Worm (Caenorhabditis elegans) whole organism, late embryonic: ENCODE results near the gene raga-1.

Source experiments
- C08G9.2 ChIP-seq: sonication (generic microtip); optimal IDR thresholded peaks from 2 replicates; lab custom pipeline; 2016; ENCODE audit warnings: mild to moderate bottlenecking, missing genetic modification characterization, moderate library complexity, missing compliant biosample characterization
- F13H6.1 ChIP-seq: sonication (generic microtip); optimal IDR thresholded peaks from 2 replicates; lab custom pipeline; 2016; ENCODE audit warnings: missing genetic modification characterization, missing compliant biosample characterization
- T23F11.4 ChIP-seq: fragments of 200-800 bp; sonication (Bioruptor generic); optimal IDR thresholded peaks from 2 replicates; lab custom pipeline; 2018; ENCODE audit warnings: mild to moderate bottlenecking, missing genetic modification characterization, missing compliant biosample characterization
- ama-1 ChIP-seq: fragments of 150-350 bp; optimal IDR thresholded peaks from 2 replicates; lab custom pipeline; 2014
- ceh-14 ChIP-seq: sonication (generic microtip); optimal IDR thresholded peaks from 2 replicates; lab custom pipeline; 2016; ENCODE audit warnings: missing genotype, missing genetic modification characterization, missing compliant biosample characterization
- ceh-19 ChIP-seq: fragments of 200-800 bp; sonication (Bioruptor generic); optimal IDR thresholded peaks from 2 replicates; lab custom pipeline; 2018; ENCODE audit warnings: mild to moderate bottlenecking, missing genetic modification characterization, missing compliant biosample characterization
- ceh-2 ChIP-seq: sonication (generic microtip); optimal IDR thresholded peaks from 2 replicates; lab custom pipeline; 2016; ENCODE audit warnings: missing genotype, missing genetic modification characterization, missing compliant biosample characterization
- ceh-24 ChIP-seq: sonication (generic microtip); optimal IDR thresholded peaks from 2 replicates; lab custom pipeline; 2016; ENCODE audit warnings: mild to moderate bottlenecking, missing genetic modification characterization, missing compliant biosample characterization
- ceh-31 ChIP-seq: sonication (generic microtip); optimal IDR thresholded peaks from 2 replicates; lab custom pipeline; 2016; ENCODE audit warnings: missing genetic modification characterization, missing compliant biosample characterization
- ceh-48 ChIP-seq: sonication (generic microtip); optimal IDR thresholded peaks from 2 replicates; lab custom pipeline; 2016; ENCODE audit warnings: missing genetic modification characterization, inconsistent platforms, missing compliant biosample characterization
- ceh-6 ChIP-seq: fragments of 200-800 bp; sonication (Bioruptor generic); optimal IDR thresholded peaks from 2 replicates; lab custom pipeline; 2018; ENCODE audit warnings: mild to moderate bottlenecking, missing genetic modification characterization, missing compliant biosample characterization
- ceh-9 ChIP-seq: sonication (generic microtip); optimal IDR thresholded peaks from 2 replicates; lab custom pipeline; 2016; ENCODE audit warnings: mild to moderate bottlenecking, missing genetic modification characterization, inconsistent platforms, missing compliant biosample characterization
- che-1 ChIP-seq: sonication (generic microtip); optimal IDR thresholded peaks from 2 replicates; lab custom pipeline; 2016; ENCODE audit warnings: mild to moderate bottlenecking, missing genetic modification characterization, missing compliant biosample characterization
- elt-2 ChIP-seq: sonication (generic microtip); optimal IDR thresholded peaks from 2 replicates; lab custom pipeline; 2016; ENCODE audit warnings: missing genetic modification reagents, missing genetic modification characterization, missing compliant biosample characterization
- elt-4 ChIP-seq: sonication (generic microtip); optimal IDR thresholded peaks from 2 replicates; lab custom pipeline; 2016; ENCODE audit warnings: missing genetic modification characterization, missing compliant biosample characterization
- ets-4 ChIP-seq: sonication (generic microtip); optimal IDR thresholded peaks from 2 replicates; lab custom pipeline; 2016; ENCODE audit warnings: missing genetic modification characterization, missing compliant biosample characterization
- fkh-6 ChIP-seq: sonication (generic microtip); optimal IDR thresholded peaks from 2 replicates; lab custom pipeline; 2016; ENCODE audit warnings: missing genetic modification characterization, missing compliant biosample characterization
- gmeb-2 ChIP-seq: sonication (generic microtip); optimal IDR thresholded peaks from 2 replicates; lab custom pipeline; 2016; ENCODE audit warnings: missing genetic modification characterization, inconsistent platforms, missing compliant biosample characterization
- hlh-30 ChIP-seq: sonication (generic microtip); optimal IDR thresholded peaks from 2 replicates; lab custom pipeline; 2017; ENCODE audit warnings: antibody characterized with exemption, missing genetic modification characterization, missing compliant biosample characterization; ENCODE audit not compliant: insufficient read depth
- hlh-8 ChIP-seq: sonication (generic microtip); optimal IDR thresholded peaks from 2 replicates; lab custom pipeline; 2016; ENCODE audit warnings: missing genotype, missing genetic modification characterization, missing compliant biosample characterization
- lim-6 ChIP-seq: sonication (generic microtip); optimal IDR thresholded peaks from 2 replicates; lab custom pipeline; 2016; ENCODE audit warnings: missing genetic modification characterization, missing compliant biosample characterization
- mec-3 ChIP-seq: sonication (generic microtip); optimal IDR thresholded peaks from 2 replicates; lab custom pipeline; 2016; ENCODE audit warnings: borderline replicate concordance, missing genetic modification characterization, missing compliant biosample characterization
- nfya-1 ChIP-seq: sonication (generic microtip); optimal IDR thresholded peaks from 2 replicates; lab custom pipeline; 2017; ENCODE audit warnings: missing genetic modification characterization, mild to moderate bottlenecking, missing compliant biosample characterization, antibody characterized with exemption, moderate library complexity
- nhr-11 ChIP-seq: fragments of 150-350 bp; optimal IDR thresholded peaks from 2 replicates; lab custom pipeline; 2014; ENCODE audit warnings: missing biosample characterization, missing genetic modification characterization
- npax-4 ChIP-seq: sonication (generic microtip); optimal IDR thresholded peaks from 2 replicates; lab custom pipeline; 2016; ENCODE audit warnings: missing genetic modification characterization, missing compliant biosample characterization
- odd-2 ChIP-seq: sonication (generic microtip); optimal IDR thresholded peaks from 2 replicates; lab custom pipeline; 2017; ENCODE audit warnings: antibody characterized with exemption, mild to moderate bottlenecking, missing genetic modification characterization, missing compliant biosample characterization
- pag-3 ChIP-seq: sonication (generic microtip); optimal IDR thresholded peaks from 2 replicates; lab custom pipeline; 2016; ENCODE audit warnings: missing compliant biosample characterization, missing genetic modification characterization, borderline replicate concordance
- pat-9 ChIP-seq: fragments of 200-800 bp; sonication (Bioruptor generic); optimal IDR thresholded peaks from 2 replicates; lab custom pipeline; 2018; ENCODE audit warnings: mild to moderate bottlenecking, missing genetic modification characterization, moderate library complexity, missing compliant biosample characterization
- pax-1 ChIP-seq: fragments of 150-350 bp; optimal IDR thresholded peaks from 2 replicates; lab custom pipeline; 2014; ENCODE audit warnings: missing biosample characterization, missing genetic modification characterization
- pha-2 ChIP-seq: sonication (generic microtip); optimal IDR thresholded peaks from 2 replicates; lab custom pipeline; 2017; ENCODE audit warnings: mild to moderate bottlenecking, missing genetic modification characterization, missing compliant biosample characterization
- pha-4 ChIP-seq: fragments of 150-350 bp; optimal IDR thresholded peaks from 2 replicates; lab custom pipeline; 2018; ENCODE audit warnings: missing biosample characterization, missing genetic modification reagents, missing genetic modification characterization
- pqm-1 ChIP-seq: sonication (generic microtip); optimal IDR thresholded peaks from 2 replicates; lab custom pipeline; 2016; ENCODE audit warnings: missing genetic modification characterization, missing compliant biosample characterization
- ref-2 ChIP-seq: sonication (generic microtip); optimal IDR thresholded peaks from 2 replicates; lab custom pipeline; 2016; ENCODE audit warnings: missing genetic modification characterization, missing compliant biosample characterization
- sdc-2 ChIP-seq: sonication (generic microtip); optimal IDR thresholded peaks from 2 replicates; lab custom pipeline; 2016; ENCODE audit warnings: missing genotype, missing genetic modification characterization, missing compliant biosample characterization
- sox-2 ChIP-seq: fragments of 200-800 bp; sonication (Bioruptor generic); IDR thresholded peaks from 2 replicates; pipeline ENCODE4 v1.3.6; 2022; ENCODE audit warnings: missing genetic modification reagents, missing genetic modification characterization, missing compliant biosample characterization
- sox-4 ChIP-seq: sonication (generic microtip); optimal IDR thresholded peaks from 2 replicates; lab custom pipeline; 2017; ENCODE audit warnings: mild to moderate bottlenecking, missing genetic modification characterization, inconsistent platforms, missing compliant biosample characterization
- syd-9 ChIP-seq: sonication (generic microtip); optimal IDR thresholded peaks from 2 replicates; lab custom pipeline; 2016; ENCODE audit warnings: mild to moderate bottlenecking, missing genetic modification characterization, moderate library complexity, missing compliant biosample characterization
- tbx-2 ChIP-seq: sonication (generic microtip); optimal IDR thresholded peaks from 2 replicates; lab custom pipeline; 2016; ENCODE audit warnings: missing genetic modification characterization, missing compliant biosample characterization
- ttx-3 ChIP-seq: sonication (generic microtip); optimal IDR thresholded peaks from 2 replicates; lab custom pipeline; 2016; ENCODE audit warnings: missing genetic modification reagents, missing genetic modification characterization, missing compliant biosample characterization
- unc-42 ChIP-seq: sonication (generic microtip); optimal IDR thresholded peaks from 2 replicates; lab custom pipeline; 2016; ENCODE audit warnings: missing genotype, missing genetic modification characterization, missing compliant biosample characterization
- unc-55 ChIP-seq: sonication (generic microtip); optimal IDR thresholded peaks from 2 replicates; lab custom pipeline; 2017; ENCODE audit warnings: missing biosample characterization, missing genetic modification reagents, missing genetic modification characterization
- zip-5 ChIP-seq: sonication (generic microtip); optimal IDR thresholded peaks from 2 replicates; lab custom pipeline; 2016; ENCODE audit warnings: missing genetic modification characterization, missing compliant biosample characterization

The raga-1 gene

DNA sequence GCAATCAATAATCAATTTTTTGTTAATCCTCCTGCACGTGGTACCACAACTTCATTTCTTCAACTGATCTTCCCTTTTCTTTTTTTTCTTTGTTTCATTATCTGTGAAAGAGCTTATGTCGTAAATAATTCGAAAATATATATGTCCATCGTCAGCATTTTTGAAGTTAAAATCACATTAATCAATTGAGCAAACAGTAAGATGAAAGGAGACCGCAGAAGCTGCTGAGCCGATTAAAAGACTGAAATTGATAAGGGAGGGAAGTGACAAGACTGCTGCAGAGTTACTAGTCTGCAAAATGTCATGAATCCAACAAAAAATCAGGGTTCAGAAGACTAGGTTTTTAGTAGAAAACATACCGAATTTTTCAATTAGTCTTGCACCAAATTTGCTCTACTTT is 17.4 kb upstream of the raga-1 start:
- TF ChIP-seq pha-2 = no peak

DNA sequence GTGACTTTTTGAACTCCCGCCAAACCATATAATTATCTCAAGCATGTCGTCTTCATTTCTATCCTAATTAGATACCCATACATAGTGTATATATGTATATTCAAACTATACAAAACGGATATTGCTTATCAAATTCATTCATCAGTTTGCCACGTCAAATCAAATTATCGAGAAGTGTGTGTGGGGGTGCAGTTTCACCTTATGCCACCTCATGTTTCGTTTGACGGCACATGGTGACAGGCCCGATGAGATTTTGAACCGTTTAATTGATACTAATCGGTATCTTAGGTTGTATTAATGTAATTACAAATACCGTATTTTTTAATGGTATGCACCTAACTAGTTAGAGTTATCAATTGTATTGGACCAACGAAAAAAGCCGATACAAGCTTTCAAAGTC is 16.5 kb upstream of the raga-1 start:
- TF ChIP-seq C08G9.2 (tag; lab: Kevin White, UChicago) (no peak), ceh-48 (no peak), ceh-19 (GFP tag; lab: Kevin White, UChicago) (no peak), pha-4 (tag; lab: Kevin White, UChicago) (no peak)

DNA sequence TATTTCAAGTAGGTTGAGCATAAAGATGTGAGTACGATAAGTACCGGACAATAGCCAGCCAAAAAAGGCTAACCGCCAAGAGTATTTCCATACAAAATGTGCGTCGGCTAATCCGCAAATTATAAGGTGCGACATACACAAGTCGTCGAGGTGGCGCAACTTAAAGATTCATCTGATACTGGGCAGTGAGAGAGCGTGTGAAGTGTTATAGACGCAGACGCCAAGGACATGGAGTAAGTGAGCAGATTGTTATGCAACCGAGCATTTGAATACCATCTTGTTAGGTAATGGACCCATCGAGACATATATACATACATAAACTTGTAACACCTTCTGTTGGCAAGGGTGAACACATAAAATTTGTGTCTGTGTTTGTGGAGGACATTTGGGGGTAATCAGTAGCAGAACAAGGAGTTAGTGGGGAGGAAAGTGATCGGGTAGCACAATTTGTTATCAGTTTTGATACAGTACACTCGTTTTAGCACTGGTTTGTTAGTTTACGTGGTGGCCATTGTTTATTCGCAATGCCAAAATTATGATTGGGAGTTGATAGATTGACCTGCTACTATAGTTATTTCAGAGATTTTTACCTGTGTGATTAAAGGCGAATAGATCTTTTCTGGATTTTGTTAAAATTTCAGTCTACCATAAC is 15.8 kb upstream of the raga-1 start:
- no peak for TF ChIP-seq ceh-2 (tag; lab: Kevin White, UChicago)
- no peak for TF ChIP-seq che-1
- TF ChIP-seq ceh-24 (tag; lab: Kevin White, UChicago) = no peak
- TF ChIP-seq npax-4 = no peak
- TF ChIP-seq elt-2 = peak; percentile 36
- peak; percentile 59 for TF ChIP-seq tbx-2
- no peak for TF ChIP-seq ama-1 (lab: Kevin White, UChicago)
- no peak for TF ChIP-seq zip-5

DNA sequence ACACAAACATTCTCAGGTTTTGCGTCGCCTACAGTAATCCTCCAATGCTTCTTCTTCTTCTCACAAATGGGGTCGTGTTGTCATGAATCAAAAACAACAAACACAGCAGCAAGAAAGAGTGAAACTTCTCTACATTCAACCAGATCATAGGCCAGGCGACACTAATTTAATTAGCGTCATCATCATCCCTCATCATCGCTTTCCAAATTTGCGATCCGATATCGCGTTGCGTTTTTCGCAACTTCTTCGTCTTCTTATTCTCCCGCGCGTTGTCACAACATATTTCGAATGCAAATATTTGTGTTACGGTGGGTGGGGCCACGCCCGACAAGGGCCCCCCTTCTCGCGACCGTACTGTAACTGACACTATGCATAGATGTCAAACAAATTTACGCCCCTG is 14.7 kb upstream of the raga-1 start:
- TF ChIP-seq elt-2 (no peak), syd-9 (tag; lab: Kevin White, UChicago) (no peak), ceh-19 (GFP tag; lab: Kevin White, UChicago) (no peak), sdc-2 (tag; lab: Kevin White, UChicago) (no peak), lim-6 (tag; lab: Kevin White, UChicago) (no peak), unc-42 (tag; lab: Kevin White, UChicago) (no peak), pqm-1 (tag; lab: Kevin White, UChicago) (no peak), hlh-30 (tag; lab: Kevin White, UChicago) (no peak), T23F11.4 (GFP tag; lab: Kevin White, UChicago) (no peak), ttx-3 (tag; lab: Kevin White, UChicago) (no peak), ceh-9 (tag; lab: Kevin White, UChicago) (no peak), ama-1 (lab: Kevin White, UChicago) (no peak), ceh-6 (no peak)

DNA sequence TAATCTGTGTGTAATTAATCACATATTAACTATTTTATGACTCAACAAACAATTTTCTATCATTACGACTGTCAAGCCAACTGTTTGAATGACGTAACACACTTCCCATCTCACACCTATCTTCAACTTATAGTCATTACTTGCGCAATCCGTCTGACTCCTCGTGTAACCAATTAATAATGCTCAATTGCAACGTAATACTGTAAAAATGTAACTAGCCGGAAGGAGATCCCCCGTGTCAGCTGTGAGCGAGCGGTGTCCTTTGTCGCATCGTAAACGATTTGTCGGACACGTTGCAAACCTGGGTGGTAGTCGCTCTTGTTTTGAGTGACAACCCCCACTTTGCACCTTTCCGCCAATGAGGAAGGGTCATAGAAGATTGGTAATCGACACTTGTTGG is 13.0 kb upstream of the raga-1 start:
- TF ChIP-seq mec-3 (tag; lab: Kevin White, UChicago) (no peak), tbx-2 (peak; percentile 59), unc-55 (peak; percentile 75), elt-2 (peak; percentile 20), nfya-1 (no peak), ceh-9 (tag; lab: Kevin White, UChicago) (no peak), fkh-6 (tag; lab: Kevin White, UChicago) (no peak), zip-5 (no peak), sox-4 (tag; lab: Kevin White, UChicago) (no peak)

DNA sequence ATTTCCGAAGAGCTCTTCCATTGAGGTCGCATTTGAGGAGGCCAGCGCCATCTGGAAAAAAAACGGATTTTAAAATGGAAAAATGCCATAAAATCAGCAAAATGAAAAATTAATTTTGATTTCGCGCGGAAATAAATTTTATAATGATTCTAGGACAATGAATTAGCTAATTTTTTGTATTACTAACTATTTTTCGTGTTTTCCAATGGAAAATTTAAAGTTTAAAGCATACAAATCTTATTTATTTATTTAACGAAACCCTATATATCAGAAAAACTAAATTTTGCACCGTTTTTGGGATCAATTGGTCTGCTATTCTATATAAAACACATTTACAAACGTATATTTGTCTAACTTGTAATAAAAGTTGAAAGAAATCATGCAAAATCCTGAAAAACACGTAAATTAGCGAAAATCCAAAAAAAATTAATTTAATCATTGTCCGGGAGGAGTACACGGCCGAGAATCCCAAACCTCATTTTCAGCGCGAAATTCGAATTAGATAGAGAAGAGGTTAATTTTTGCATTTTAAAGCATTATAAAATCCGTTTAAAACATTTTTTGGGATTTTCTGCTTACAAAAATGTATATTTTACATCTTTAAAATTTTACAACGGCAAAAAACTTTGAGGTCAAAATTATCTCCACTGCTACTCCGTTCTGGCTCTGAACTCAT is 10.9 kb upstream of the raga-1 start, which contains the start of gene C47G2.3:
C47G2.3 (minus strand) TSS at position 51 of the 676 bp plus-strand sequence.
- TF ChIP-seq C08G9.2 (tag; lab: Kevin White, UChicago) (peak; percentile 26), ref-2 (tag; lab: Kevin White, UChicago) (no peak), T23F11.4 (GFP tag; lab: Kevin White, UChicago) (no peak), ceh-24 (tag; lab: Kevin White, UChicago) (no peak), pag-3 (tag; lab: Kevin White, UChicago) (no peak), pha-4 (tag; lab: Kevin White, UChicago) (no peak), nfya-1 (no peak), odd-2 (tag; lab: Kevin White, UChicago) (no peak), pat-9 (tag; lab: Kevin White, UChicago) (no peak), F13H6.1 (no peak), elt-4 (tag; lab: Kevin White, UChicago) (no peak), nhr-11 (no peak), unc-55 (no peak), ceh-31 (peak; percentile 7), ceh-14 (tag; lab: Kevin White, UChicago) (no peak), ets-4 (tag; lab: Kevin White, UChicago) (no peak), pax-1 (no peak), elt-2 (peak; percentile 9), sox-2 (GFP tag; lab: Robert Waterston, UW) (no peak), gmeb-2 (tag; lab: Kevin White, UChicago) (no peak), hlh-8 (tag; lab: Kevin White, UChicago) (no peak)
- TF ChIP-seq, all 69 proteins: peak for 3
